Worm (Caenorhabditis elegans): ENCODE results near the gene T18D3.5.

T18D3.5 gene

ce11 chrX:12509334-12509944, 45.8 kb downstream of the T18D3.5 start (continued):
- peak; percentile 52 to 73 for TF ChIP-seq daf-16 (GFP tag; optimal IDR thresholded peaks at IDR 0.05)
- TF ChIP-seq daf-16 (tag; optimal IDR thresholded peaks at IDR 0.05): peak; percentile 89
- peak; percentile 73 for TF ChIP-seq cey-2 (tag; optimal IDR thresholded peaks at IDR 0.05; ENCODE audit: borderline replicate concordance, insufficient read depth)
- TF ChIP-seq daf-19 (GFP tag; conservative IDR thresholded peaks at IDR 0.05): no peak
- TF ChIP-seq saeg-2 (GFP tag; IDR thresholded peaks at IDR 0.05): 0 out of 2 replicates have a peak, but pooled peaks have one; percentile 32
- TF ChIP-seq php-3 (GFP tag; IDR thresholded peaks at IDR 0.05): peak; percentile 83
- no peak for TF ChIP-seq lin-29 (GFP tag; IDR thresholded peaks at IDR 0.05)
- peak; percentile 66 for TF ChIP-seq T20F7.1 (GFP tag; optimal IDR thresholded peaks at IDR 0.05)
- no peak for TF ChIP-seq daf-12 (tag; optimal IDR thresholded peaks at IDR 0.05)
- TF ChIP-seq mep-1 (tag; optimal IDR thresholded peaks at IDR 0.05): peak; percentile 73
- peak; percentile 7; the same call in 1 of the 2 replicates for TF ChIP-seq nhr-42 (GFP tag; IDR thresholded peaks at IDR 0.05)
- peak; percentile 61 for TF ChIP-seq aha-1 (tag)
- TF ChIP-seq ceh-82 (tag; optimal IDR thresholded peaks at IDR 0.05): no peak
- no peak for TF ChIP-seq F44E2.7 (GFP tag; IDR thresholded peaks at IDR 0.05)
- TF ChIP-seq mdl-1 (tag; optimal IDR thresholded peaks at IDR 0.05): peak in 1 of 2 experiments; percentile 62
- no peak for TF ChIP-seq egl-43 (GFP tag; IDR thresholded peaks at IDR 0.05)

ce11 chrX:12510148-12510785, 46.7 kb downstream of the T18D3.5 start:
- TF ChIP-seq ztf-7 (tag; optimal IDR thresholded peaks at IDR 0.05) (no peak), nhr-77 (tag; optimal IDR thresholded peaks at IDR 0.05) (peak; percentile 3), aly-2 (tag; optimal IDR thresholded peaks at IDR 0.05) (no peak), skn-1 (tag; optimal IDR thresholded peaks at IDR 0.05) (no peak), attf-4 (tag; optimal IDR thresholded peaks at IDR 0.05) (no peak), mdl-1 (tag; optimal IDR thresholded peaks at IDR 0.05) (peak in 1 of 2 experiments; percentile 51), ceh-32 (tag; optimal IDR thresholded peaks at IDR 0.05; ENCODE audit: poor library complexity) (no peak), set-16 (GFP tag; IDR thresholded peaks at IDR 0.05) (peak; percentile 14; the same call in 1 of the 2 replicates), arid-1 (GFP tag; conservative IDR thresholded peaks at IDR 0.05) (no peak), lin-29 (GFP tag; IDR thresholded peaks at IDR 0.05) (no peak), unc-39 (tag; optimal IDR thresholded peaks at IDR 0.05) (no peak), nhr-42 (GFP tag; IDR thresholded peaks at IDR 0.05) (no peak), spr-3 (GFP tag; optimal IDR thresholded peaks at IDR 0.05) (no peak), tag-97 (GFP tag; IDR thresholded peaks at IDR 0.05) (no peak), dmd-6 (GFP tag; IDR thresholded peaks at IDR 0.05) (peak; percentile 25), dmd-9 (GFP tag; IDR thresholded peaks at IDR 0.05) (no peak), mep-1 (tag; optimal IDR thresholded peaks at IDR 0.05) (peak; percentile 82), Y48G9A.11 (GFP tag; IDR thresholded peaks at IDR 0.05) (no peak), nhr-76 (tag; optimal IDR thresholded peaks at IDR 0.05) (no peak), duxl-1 (tag; optimal IDR thresholded peaks at IDR 0.05; ENCODE audit: poor library complexity) (no peak), nhr-6 (tag; optimal IDR thresholded peaks at IDR 0.05) (no peak), nhr-237 (tag; optimal IDR thresholded peaks at IDR 0.05) (no peak), D1046.2 (GFP tag; IDR thresholded peaks at IDR 0.05) (no peak), tra-1 (GFP tag; IDR thresholded peaks at IDR 0.05) (no peak), hlh-30 (tag; optimal IDR thresholded peaks at IDR 0.05; ENCODE audit: insufficient read depth) (peak; percentile 42), pha-4 (GFP tag; IDR thresholded peaks at IDR 0.05) (0 out of 2 replicates have a peak, but pooled peaks have one; percentile 10), pha-4 (tag; optimal IDR thresholded peaks at IDR 0.05) (no peak), ceh-28 (tag; optimal IDR thresholded peaks at IDR 0.05) (no peak), mxl-3 (GFP tag; optimal IDR thresholded peaks at IDR 0.05) (peak; percentile 33), egl-27 (tag; optimal IDR thresholded peaks at IDR 0.05) (no peak), lin-39 (tag; optimal IDR thresholded peaks at IDR 0.05) (no peak), lsy-2 (tag; optimal IDR thresholded peaks at IDR 0.05) (peak; percentile 28 to 38), unc-130 (GFP tag; optimal IDR thresholded peaks at IDR 0.05) (no peak), ztf-11 (tag; optimal IDR thresholded peaks at IDR 0.05) (no peak), Y75B8A.6 (GFP tag; IDR thresholded peaks at IDR 0.05) (no peak), fkh-10 (GFP tag; optimal IDR thresholded peaks at IDR 0.05) (no peak), sdz-12 (GFP tag; optimal IDR thresholded peaks at IDR 0.05) (no peak)
